Worm (Caenorhabditis elegans) whole organism, L4/young adult: ENCODE measurements around the gene C25H3.1.

Experiments
- W03F9.2 ChIP-seq: fragments of 150-350 bp; optimal IDR thresholded peaks from 2 replicates; lab custom pipeline; 2014; ENCODE audit warnings: missing biosample characterization, missing genetic modification characterization
- dao-5 ChIP-seq: sonication (generic microtip); optimal IDR thresholded peaks from 2 replicates; lab custom pipeline; 2016; ENCODE audit warnings: missing genotype, missing genetic modification characterization, moderate library complexity, missing compliant biosample characterization
- him-1 ChIP-seq: sonication (generic microtip); optimal IDR thresholded peaks from 2 replicates; lab custom pipeline; 2016; ENCODE audit warnings: missing genotype, missing genetic modification reagents, missing genetic modification characterization, missing compliant biosample characterization

DNA sequence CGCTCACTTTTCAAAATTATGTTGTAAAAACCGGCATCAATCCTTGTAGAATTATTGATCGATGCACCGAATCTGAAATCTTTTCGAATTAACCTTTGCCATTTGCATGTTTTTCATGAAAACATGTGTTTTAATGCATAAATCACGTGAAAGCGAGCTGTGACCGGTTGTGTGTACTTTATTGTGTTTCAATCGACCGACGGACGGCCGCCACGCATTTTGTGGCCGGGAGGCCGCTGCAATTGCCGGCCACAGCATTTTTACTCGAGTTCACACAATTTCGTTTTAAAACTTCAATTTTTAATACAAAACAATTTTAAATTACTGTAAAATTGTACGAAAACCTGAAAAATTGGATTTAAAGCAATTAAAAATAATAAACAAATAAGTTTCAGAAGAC is 9.9 kb upstream of the C25H3.1 start, which contains the start of gene C25H3.11:
- no peak for TF ChIP-seq him-1
- no peak for TF ChIP-seq dao-5
- no peak for TF ChIP-seq W03F9.2 (tag; lab: Kevin White, UChicago)
